Worm (Caenorhabditis elegans) whole organism, L4/young adult: ENCODE measurements around the gene C25F9.8.

ENCODE experiments used
- W03F9.2 ChIP-seq: fragments of 150-350 bp; optimal IDR thresholded peaks from 2 replicates; lab custom pipeline; 2014; ENCODE audit warnings: missing biosample characterization, missing genetic modification characterization
- dao-5 ChIP-seq: sonication (generic microtip); optimal IDR thresholded peaks from 2 replicates; lab custom pipeline; 2016; ENCODE audit warnings: missing genotype, missing genetic modification characterization, moderate library complexity, missing compliant biosample characterization
- him-1 ChIP-seq: sonication (generic microtip); optimal IDR thresholded peaks from 2 replicates; lab custom pipeline; 2016; ENCODE audit warnings: missing genotype, missing genetic modification reagents, missing genetic modification characterization, missing compliant biosample characterization

The C25F9.8 gene

DNA sequence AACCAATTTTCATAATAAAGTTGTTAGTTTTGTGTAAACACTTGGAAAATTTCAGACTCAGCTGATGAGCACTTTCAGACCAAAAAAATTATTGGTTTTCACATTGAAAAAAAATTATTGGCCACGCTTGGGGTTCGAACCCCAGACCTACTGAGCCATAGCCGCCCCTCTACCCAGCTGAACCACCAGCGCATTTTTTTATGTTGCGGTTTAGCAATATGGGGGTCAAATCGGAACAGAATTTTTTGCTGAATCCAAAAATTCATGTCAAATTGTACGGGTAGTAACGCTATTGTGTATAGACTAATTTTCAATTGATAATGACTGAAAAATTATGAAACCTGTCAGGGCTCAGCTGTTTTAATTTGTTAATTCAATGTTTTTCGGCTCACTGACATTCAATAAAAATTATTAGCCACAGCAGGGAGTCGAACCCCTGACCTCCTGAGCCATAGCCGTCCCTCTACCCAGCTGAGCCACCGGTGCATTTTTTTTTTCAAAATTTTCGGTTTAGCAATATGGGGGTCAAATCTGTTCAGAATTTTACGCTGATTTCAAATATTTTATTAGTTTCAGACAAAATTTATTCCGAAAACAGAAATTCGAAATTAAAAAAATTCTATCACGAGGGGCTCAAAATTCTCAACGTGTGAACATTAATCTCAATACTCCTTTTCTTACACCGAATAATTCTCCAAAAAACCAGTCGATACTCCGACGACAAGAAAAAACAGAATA is 1.9 kb downstream of the C25F9.8 start:
- TF ChIP-seq him-1 (tag; lab: Kevin White, UChicago), result no peak
- no peak for TF ChIP-seq W03F9.2 (tag; lab: Kevin White, UChicago)
- no peak for TF ChIP-seq dao-5 (tag; lab: Kevin White, UChicago)

DNA sequence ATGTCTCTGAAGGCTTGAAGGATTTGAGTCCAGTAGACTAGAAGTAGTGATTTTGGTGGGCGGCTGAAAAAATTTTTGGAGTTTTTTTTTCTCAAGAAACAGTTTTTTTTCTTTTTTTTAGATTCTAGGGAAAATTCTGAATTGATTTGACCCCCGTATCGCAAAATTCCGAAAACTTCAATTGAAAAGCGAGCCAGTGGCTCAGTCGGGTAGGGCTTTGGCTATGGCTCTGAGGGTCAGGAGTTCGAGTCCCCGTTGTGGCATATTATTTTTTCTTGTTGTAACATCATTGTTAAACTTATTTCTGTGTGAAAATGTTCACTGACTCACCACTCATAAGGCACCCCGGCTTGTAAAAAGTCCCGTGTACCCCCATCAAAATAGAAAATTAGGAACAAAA is 3.5 kb downstream of the C25F9.8 start:
- no peak for TF ChIP-seq dao-5 (tag; lab: Kevin White, UChicago)

DNA sequence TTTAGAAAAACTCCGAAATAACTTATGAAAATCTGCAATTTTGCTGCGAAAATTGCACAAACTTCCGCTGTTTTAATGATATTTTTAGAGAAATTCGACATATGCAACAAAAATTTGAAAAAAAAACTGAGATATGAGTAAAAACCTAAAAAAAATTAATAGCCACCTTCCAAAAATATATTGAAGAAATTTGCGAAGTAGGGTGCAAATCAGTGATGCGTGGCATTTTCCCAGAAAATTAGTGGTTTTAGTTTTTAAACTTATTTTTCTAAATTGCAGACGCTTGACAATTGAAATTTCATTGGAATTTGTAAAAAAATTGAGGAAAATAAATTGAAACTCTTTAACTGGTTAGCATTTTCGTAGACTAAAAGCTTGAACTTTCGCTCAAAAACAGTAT is 4.0 kb downstream of the C25F9.8 start, which contains the start of gene C25F9.13:
C25F9.13 (minus strand) TSS at position 101 of the 400 bp plus-strand sequence.
- TF ChIP-seq him-1 (tag; lab: Kevin White, UChicago) (no peak), W03F9.2 (tag; lab: Kevin White, UChicago) (no peak), dao-5 (tag; lab: Kevin White, UChicago) (no peak)

- TF ChIP-seq him-1 (tag; lab: Kevin White, UChicago), result no peak
These were observed 5.8 kb downstream of the C25F9.8 start, which contains the start of gene srw-86 for ce11 chrV:19400619-19401018. Gene srw-86 (minus strand): TSS chrV:19400719.

DNA sequence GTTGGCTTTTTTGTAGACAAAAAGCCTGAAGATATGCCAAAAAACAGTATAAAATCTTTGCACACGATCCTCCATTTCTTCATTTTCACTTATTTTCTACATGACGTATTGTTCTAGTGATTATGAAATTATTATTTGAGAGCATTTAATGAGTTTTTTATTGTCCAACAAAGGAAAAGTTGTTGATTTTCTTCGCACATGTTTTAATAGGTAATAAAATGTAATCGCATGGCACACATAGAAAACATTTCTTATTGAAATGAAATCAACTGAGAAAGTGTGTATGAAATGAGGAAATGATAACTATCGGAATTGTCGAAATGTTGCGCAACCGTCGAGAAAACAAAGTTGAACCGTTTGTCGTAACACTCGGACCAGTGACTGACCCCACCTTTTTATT is 6.6 kb downstream of the C25F9.8 start:
- TF ChIP-seq dao-5 (tag; lab: Kevin White, UChicago), result no peak

ce11 chrV:19402855-19403254 is 8.0 kb downstream of the C25F9.8 start, which contains the start of gene C25F9.12:
Gene C25F9.12 (minus strand): TSS chrV:19402955.
- TF ChIP-seq him-1 (tag; lab: Kevin White, UChicago) (no peak), W03F9.2 (tag; lab: Kevin White, UChicago) (no peak), dao-5 (tag; lab: Kevin White, UChicago) (no peak)

DNA sequence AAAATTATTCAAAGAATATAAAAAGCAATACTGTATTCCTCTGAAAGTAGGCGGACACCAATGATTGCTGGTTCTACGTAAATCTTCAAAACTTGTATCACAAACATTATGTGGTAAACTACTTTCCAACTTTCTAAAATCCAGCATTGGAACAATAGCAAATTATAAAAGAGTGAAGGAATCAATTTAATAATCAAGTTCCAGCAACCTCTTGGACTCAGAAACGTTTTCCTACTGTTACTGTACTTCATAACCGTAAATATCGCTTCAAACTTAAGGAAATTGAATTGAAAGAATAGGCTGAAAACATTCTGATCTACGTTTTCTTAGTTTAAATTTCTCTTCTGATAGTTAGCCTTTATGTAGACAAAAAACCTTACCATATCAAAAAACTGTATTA is 8.8 kb downstream of the C25F9.8 start:
- TF ChIP-seq dao-5 (tag; lab: Kevin White, UChicago), result no peak
- no peak for TF ChIP-seq him-1 (tag; lab: Kevin White, UChicago)
- no peak for TF ChIP-seq W03F9.2 (tag; lab: Kevin White, UChicago)

- TF ChIP-seq dao-5 (tag; lab: Kevin White, UChicago) (no peak), him-1 (tag; lab: Kevin White, UChicago) (no peak), W03F9.2 (tag; lab: Kevin White, UChicago) (no peak)
These were observed 10.5 kb downstream of the C25F9.8 start, which contains the start of the genes C25F9.6 and C25F9.10 for ce11 chrV:19405276-19405815. Gene C25F9.6 (minus strand): TSS chrV:19405326. Gene C25F9.10 (plus strand): TSS chrV:19405729.

DNA sequence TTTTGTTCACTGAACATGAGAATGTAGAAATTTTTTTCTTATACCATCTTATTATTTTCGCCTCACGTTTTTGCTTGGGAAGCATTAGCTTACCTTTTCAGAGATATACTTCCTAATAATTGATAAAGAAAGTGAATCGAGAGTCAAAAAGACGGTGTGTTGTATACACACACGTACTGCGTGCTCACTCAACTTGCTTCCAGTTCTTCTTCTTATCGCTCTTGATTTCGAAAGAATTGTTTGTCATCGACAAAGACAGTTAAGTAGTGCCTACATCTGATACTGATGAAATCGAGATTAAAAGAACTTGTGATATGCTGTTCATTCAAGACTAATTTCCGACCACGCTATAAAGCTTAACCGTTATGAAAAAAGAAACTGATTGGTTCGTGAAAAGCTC is 15.8 kb downstream of the C25F9.8 start, which contains the start of gene C25F9.5:
C25F9.5 (minus strand) TSS at position 195 of the 400 bp plus-strand sequence.
- TF ChIP-seq dao-5 (tag; lab: Kevin White, UChicago) (no peak), W03F9.2 (tag; lab: Kevin White, UChicago) (no peak), him-1 (tag; lab: Kevin White, UChicago) (no peak)

ce11 chrV:19416475-19416874 is 21.6 kb downstream of the C25F9.8 start, which contains the start of the genes C25F9.4 and C25F9.9:
Gene C25F9.4 (minus strand): TSS chrV:19416575.
Gene C25F9.9 (plus strand): TSS chrV:19416611.
- TF ChIP-seq him-1 (tag; lab: Kevin White, UChicago) (no peak), W03F9.2 (tag; lab: Kevin White, UChicago) (no peak), dao-5 (tag; lab: Kevin White, UChicago) (no peak)

DNA sequence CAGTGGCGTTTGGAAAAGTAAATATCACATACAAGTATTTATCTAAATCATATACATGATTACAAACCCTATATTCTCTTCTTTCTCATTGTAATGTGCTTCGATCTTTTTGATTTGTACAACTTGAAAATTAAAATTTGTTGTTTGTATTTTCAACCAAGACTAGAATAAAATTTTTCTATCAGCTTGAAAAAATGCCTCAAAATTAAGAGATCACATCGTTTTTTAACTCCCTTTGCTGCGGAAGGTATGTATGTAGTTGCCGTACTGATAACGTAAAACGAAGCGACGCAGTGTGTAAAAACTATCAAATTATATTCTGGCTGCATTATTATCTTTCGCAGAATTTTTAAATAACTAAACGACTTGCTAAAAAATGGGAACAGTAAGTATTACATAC is 23.0 kb downstream of the C25F9.8 start, which contains the start of gene C25F9.15:
C25F9.15 (plus strand) TSS at position 301 of the 400 bp plus-strand sequence.
- TF ChIP-seq dao-5 (tag; lab: Kevin White, UChicago) (no peak), him-1 (tag; lab: Kevin White, UChicago) (no peak), W03F9.2 (tag; lab: Kevin White, UChicago) (no peak)

ce11 chrV:19421131-19421530 is 26.3 kb downstream of the C25F9.8 start, which contains the start of gene C25F9.2:
Gene C25F9.2 (plus strand): TSS chrV:19421471.
- TF ChIP-seq him-1 (tag; lab: Kevin White, UChicago) (no peak), W03F9.2 (tag; lab: Kevin White, UChicago) (no peak), dao-5 (tag; lab: Kevin White, UChicago) (no peak)

DNA sequence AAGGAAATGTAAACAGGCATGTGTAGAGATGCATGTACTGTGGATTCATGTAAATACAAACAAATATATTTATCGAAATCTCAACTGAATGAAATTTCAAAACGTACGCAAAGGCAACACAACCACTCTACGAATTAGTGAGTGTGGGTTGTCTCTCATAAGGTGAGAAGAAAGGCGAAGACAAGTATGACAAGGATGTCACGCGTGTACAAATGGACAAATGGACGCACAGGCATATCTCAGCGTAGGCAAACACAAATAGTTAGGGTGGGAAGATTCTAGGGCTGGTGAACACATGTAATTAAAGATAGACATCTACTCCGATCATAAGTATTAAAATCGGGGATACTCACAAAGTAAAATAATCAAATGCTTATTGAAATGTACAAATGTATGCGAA is 33.2 kb downstream of the C25F9.8 start:
- no peak for TF ChIP-seq him-1 (tag; lab: Kevin White, UChicago)
- TF ChIP-seq W03F9.2 (tag; lab: Kevin White, UChicago), result no peak
- no peak for TF ChIP-seq dao-5 (tag; lab: Kevin White, UChicago)

- TF ChIP-seq dao-5 (tag; lab: Kevin White, UChicago) (no peak), him-1 (tag; lab: Kevin White, UChicago) (no peak), W03F9.2 (tag; lab: Kevin White, UChicago) (no peak)
These were observed 34.1 kb downstream of the C25F9.8 start for ce11 chrV:19428936-19429335.
